Worm (Caenorhabditis elegans) whole organism, L2 larva: ENCODE measurements around the gene F14H3.5.

Experiments used
- R02D3.7 ChIP-seq: fragments of 150-350 bp; optimal IDR thresholded peaks from 2 replicates; lab custom pipeline; 2014; ENCODE audit warnings: missing biosample characterization, missing genetic modification characterization
- ama-1 ChIP-seq: fragments of 150-350 bp; optimal IDR thresholded peaks from 2 replicates; lab custom pipeline; 2018; ENCODE audit warnings: inconsistent platforms
- ceh-82 ChIP-seq: fragments of 150-350 bp; optimal IDR thresholded peaks from 2 replicates; lab custom pipeline; 2014; ENCODE audit warnings: missing biosample characterization, missing genetic modification characterization
- lin-11 ChIP-seq: fragments of 150-350 bp; sonication (generic microtip); optimal IDR thresholded peaks from 2 replicates; lab custom pipeline; 2014; ENCODE audit warnings: missing biosample characterization, missing genetic modification characterization, inconsistent platforms, mixed read lengths
- lin-13 ChIP-seq: fragments of 150-350 bp; optimal IDR thresholded peaks from 2 replicates; lab custom pipeline; 2014; ENCODE audit warnings: missing biosample characterization, missing genetic modification reagents, missing genetic modification characterization
- lsy-2 ChIP-seq, 2 experiments: fragments of 150-350 bp in 1 of 2; sonication (generic microtip) in 1 of 2; optimal IDR thresholded peaks; 2 replicates each; lab custom pipeline; 2014 to 2017; ENCODE audit warnings: missing biosample characterization in 2 of 2, missing genetic modification characterization in 2 of 2
- nhr-10 ChIP-seq: sonication (generic microtip); optimal IDR thresholded peaks from 2 replicates; lab custom pipeline; 2017; ENCODE audit warnings: missing biosample characterization, missing genetic modification characterization
- nhr-237 ChIP-seq: fragments of 150-350 bp; optimal IDR thresholded peaks from 2 replicates; lab custom pipeline; 2014; ENCODE audit warnings: missing biosample characterization, missing genetic modification characterization
- nhr-77 ChIP-seq: fragments of 150-350 bp; optimal IDR thresholded peaks from 2 replicates; lab custom pipeline; 2014; ENCODE audit warnings: missing biosample characterization, missing genetic modification characterization
- sma-3 ChIP-seq: sonication (generic microtip); optimal IDR thresholded peaks from 2 replicates; lab custom pipeline; 2016; ENCODE audit warnings: missing genetic modification reagents, missing genetic modification characterization, missing compliant biosample characterization
- unc-39 ChIP-seq: fragments of 150-350 bp; optimal IDR thresholded peaks from 2 replicates; lab custom pipeline; 2014; ENCODE audit warnings: missing biosample characterization, missing genetic modification characterization
- unc-55 ChIP-seq: fragments of 150-350 bp; sonication (generic microtip); optimal IDR thresholded peaks from 3 replicates; lab custom pipeline; 2014; ENCODE audit warnings: missing biosample characterization, missing genetic modification reagents, missing genetic modification characterization
- zag-1 ChIP-seq: fragments of 150-350 bp; optimal IDR thresholded peaks from 2 replicates; lab custom pipeline; 2014; ENCODE audit warnings: missing biosample characterization, missing genetic modification characterization
- ztf-1 ChIP-seq: fragments of 200-800 bp; sonication (Bioruptor generic); conservative IDR thresholded peaks from 2 replicates; pipeline ENCODE4 v1.3.6; 2022; ENCODE audit warnings: missing genetic modification characterization, missing compliant biosample characterization

ce11 chrV:16060135-16060534 lies 3.3 kb upstream of the F14H3.5 start, which contains the start of gene F14H3.15:
- no peak for TF ChIP-seq R02D3.7 (tag; lab: Kevin White, UChicago)
- TF ChIP-seq nhr-237 (tag; lab: Kevin White, UChicago): no peak
- TF ChIP-seq ztf-1 (GFP tag; lab: Robert Waterston, UW): no peak
- TF ChIP-seq lin-13: no peak
- TF ChIP-seq lin-11: no peak
- TF ChIP-seq unc-55 (GFP tag; lab: Kevin White, UChicago): no peak
- no peak for TF ChIP-seq nhr-77 (tag; lab: Kevin White, UChicago)
- no peak for TF ChIP-seq zag-1 (tag; lab: Kevin White, UChicago)
- no peak for TF ChIP-seq lsy-2 (tag; optimal IDR thresholded peaks at IDR 0.05; lab: Kevin White, UChicago)
- no peak for TF ChIP-seq ama-1 (lab: Kevin White, UChicago)
- no peak for TF ChIP-seq unc-39 (tag; lab: Kevin White, UChicago)
- no peak for TF ChIP-seq ceh-82 (tag; lab: Kevin White, UChicago)
- no peak for TF ChIP-seq nhr-10 (tag; lab: Kevin White, UChicago)
- no peak for TF ChIP-seq sma-3
